Worm (Caenorhabditis elegans) whole organism, mixed stage, embryonic: ENCODE data around the gene srh-59.

ENCODE experiments used
- M03D4.4 ChIP-seq: sonication (generic microtip); optimal IDR thresholded peaks from 2 replicates; lab custom pipeline; 2017; ENCODE audit warnings: mild to moderate bottlenecking, missing genetic modification characterization, missing compliant biosample characterization
- bed-3 ChIP-seq: fragments of 200-800 bp; sonication (Bioruptor generic); optimal IDR thresholded peaks from 3 replicates; lab custom pipeline; 2018; ENCODE audit warnings: mild to moderate bottlenecking, missing genetic modification characterization, moderate library complexity, missing compliant biosample characterization
- blmp-1 ChIP-seq: fragments of 150-350 bp; optimal IDR thresholded peaks from 2 replicates; lab custom pipeline; 2014; ENCODE audit warnings: missing biosample characterization, missing genetic modification characterization
- ceh-39 ChIP-seq: fragments of 150-350 bp; optimal IDR thresholded peaks from 2 replicates; lab custom pipeline; 2014; ENCODE audit warnings: missing biosample characterization, missing genetic modification characterization
- ceh-83 ChIP-seq: fragments of 200-800 bp; sonication (Bioruptor generic); optimal IDR thresholded peaks from 2 replicates; lab custom pipeline; 2018; ENCODE audit warnings: mild to moderate bottlenecking, missing genetic modification characterization, missing compliant biosample characterization
- ces-1 ChIP-seq: fragments of 150-350 bp; optimal IDR thresholded peaks from 2 replicates; lab custom pipeline; 2014; ENCODE audit warnings: missing biosample characterization, missing genetic modification reagents, missing genetic modification characterization
- cnd-1 ChIP-seq: fragments of 200-800 bp; sonication (Bioruptor generic); optimal IDR thresholded peaks from 2 replicates; lab custom pipeline; 2018; ENCODE audit warnings: mild to moderate bottlenecking, missing genetic modification characterization, missing compliant biosample characterization
- drap-1 ChIP-seq: fragments of 200-800 bp; sonication (Bioruptor generic); optimal IDR thresholded peaks from 3 replicates; lab custom pipeline; 2018; ENCODE audit warnings: mild to moderate bottlenecking, missing genetic modification characterization, missing compliant biosample characterization
- elt-3 ChIP-seq: fragments of 150-350 bp; optimal IDR thresholded peaks from 2 replicates; lab custom pipeline; 2014; ENCODE audit warnings: missing biosample characterization, missing genetic modification characterization
- flh-1 ChIP-seq: fragments of 200-800 bp; sonication (Bioruptor generic); optimal IDR thresholded peaks from 2 replicates; lab custom pipeline; 2018; ENCODE audit warnings: mild to moderate bottlenecking, missing genetic modification characterization, moderate library complexity, missing compliant biosample characterization
- ham-2 ChIP-seq: fragments of 200-800 bp; sonication (Bioruptor generic); optimal IDR thresholded peaks from 2 replicates; lab custom pipeline; 2018; ENCODE audit warnings: mild to moderate bottlenecking, missing genetic modification characterization, missing compliant biosample characterization
- hlh-1 ChIP-seq: fragments of 150-350 bp; optimal IDR thresholded peaks from 2 replicates; lab custom pipeline; 2014; ENCODE audit warnings: missing biosample characterization, missing genetic modification reagents, missing genetic modification characterization
- lin-13 ChIP-seq: fragments of 150-350 bp; optimal IDR thresholded peaks from 2 replicates; lab custom pipeline; 2014; ENCODE audit warnings: missing biosample characterization, missing genetic modification characterization
- lin-32 ChIP-seq: fragments of 200-800 bp; sonication (Bioruptor generic); optimal IDR thresholded peaks from 2 replicates; lab custom pipeline; 2018; ENCODE audit warnings: mild to moderate bottlenecking, missing genetic modification characterization, missing compliant biosample characterization
- lsy-2 ChIP-seq: fragments of 150-350 bp; optimal IDR thresholded peaks from 2 replicates; lab custom pipeline; 2014; ENCODE audit warnings: missing biosample characterization, missing genetic modification characterization
- mab-5 ChIP-seq: fragments of 150-350 bp; optimal IDR thresholded peaks from 2 replicates; lab custom pipeline; 2014; ENCODE audit warnings: missing biosample characterization, missing genetic modification characterization
- mep-1 ChIP-seq: fragments of 150-350 bp; optimal IDR thresholded peaks from 2 replicates; lab custom pipeline; 2017; ENCODE audit warnings: missing biosample characterization, missing genetic modification reagents, missing genetic modification characterization, inconsistent platforms
- mls-2 ChIP-seq: sonication (generic microtip); optimal IDR thresholded peaks from 2 replicates; lab custom pipeline; 2016; ENCODE audit warnings: mild to moderate bottlenecking, missing genetic modification characterization, moderate library complexity, missing compliant biosample characterization
- nhr-12 ChIP-seq: fragments of 150-350 bp; optimal IDR thresholded peaks from 2 replicates; lab custom pipeline; 2014; ENCODE audit warnings: missing biosample characterization, missing genetic modification characterization
- nhr-2 ChIP-seq: fragments of 150-350 bp; optimal IDR thresholded peaks from 2 replicates; lab custom pipeline; 2014; ENCODE audit warnings: missing biosample characterization, missing genetic modification characterization
- nhr-237 ChIP-seq: fragments of 150-350 bp; optimal IDR thresholded peaks from 2 replicates; lab custom pipeline; 2014; ENCODE audit warnings: missing biosample characterization, missing genetic modification characterization
- nhr-28 ChIP-seq: fragments of 150-350 bp; optimal IDR thresholded peaks from 2 replicates; lab custom pipeline; 2014; ENCODE audit warnings: missing biosample characterization, missing genetic modification characterization
- sem-2 ChIP-seq: fragments of 200-800 bp; sonication (Bioruptor generic); optimal IDR thresholded peaks from 2 replicates; lab custom pipeline; 2018; ENCODE audit warnings: mild to moderate bottlenecking, missing genetic modification characterization, missing compliant biosample characterization
- sptf-1 ChIP-seq: sonication (generic microtip); optimal IDR thresholded peaks from 2 replicates; lab custom pipeline; 2017; ENCODE audit warnings: mild to moderate bottlenecking, missing genetic modification characterization, moderate library complexity, missing compliant biosample characterization
- tbx-8 ChIP-seq: fragments of 200-800 bp; sonication (Bioruptor generic); optimal IDR thresholded peaks from 2 replicates; lab custom pipeline; 2018; ENCODE audit warnings: mild to moderate bottlenecking, missing genetic modification characterization, moderate library complexity, missing compliant biosample characterization
- unc-120 ChIP-seq: sonication (generic microtip); optimal IDR thresholded peaks from 2 replicates; lab custom pipeline; 2017; ENCODE audit warnings: missing genetic modification characterization, missing compliant biosample characterization; ENCODE audit not compliant: poor library complexity, severe bottlenecking
- unc-39 ChIP-seq: fragments of 150-350 bp; optimal IDR thresholded peaks from 2 replicates; lab custom pipeline; 2014; ENCODE audit warnings: missing biosample characterization, missing genetic modification characterization
- unc-62 ChIP-seq: fragments of 150-350 bp; optimal IDR thresholded peaks from 2 replicates; lab custom pipeline; 2014; ENCODE audit warnings: missing biosample characterization, missing genetic modification reagents, missing genetic modification characterization
- zip-8 ChIP-seq: fragments of 150-350 bp; optimal IDR thresholded peaks from 2 replicates; lab custom pipeline; 2014; ENCODE audit warnings: missing biosample characterization, missing genetic modification characterization
- ztf-11 ChIP-seq: fragments of 150-350 bp; optimal IDR thresholded peaks from 2 replicates; lab custom pipeline; 2014; ENCODE audit warnings: missing biosample characterization, missing genetic modification characterization

Gene srh-59

DNA sequence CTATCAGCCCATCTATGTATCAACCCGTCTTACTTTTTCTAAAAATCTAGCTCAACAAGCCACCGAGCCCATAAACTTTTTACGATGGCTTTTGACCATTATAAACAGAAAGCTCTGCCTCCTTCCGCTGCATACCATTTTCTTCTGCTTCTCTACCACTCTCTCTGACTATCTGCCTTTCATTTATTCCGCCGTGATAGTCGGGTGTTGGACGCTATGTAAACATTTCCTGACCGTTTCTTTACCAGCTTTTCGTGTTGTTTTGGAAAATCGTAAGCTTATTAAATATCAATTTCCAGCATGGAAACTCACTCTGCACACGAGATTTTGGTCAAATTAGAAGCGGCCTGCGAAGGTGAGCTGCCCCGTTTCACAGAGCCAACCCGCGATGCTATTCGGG lies 35.7 kb downstream of the srh-59 start, which contains the start of gene F40E12.1:
Gene F40E12.1, plus strand, starts transcription at position 301 of the 400 bp plus-strand sequence.
- no peak for TF ChIP-seq sptf-1 (tag; lab: Kevin White, UChicago)
- TF ChIP-seq ceh-39 (tag; lab: Kevin White, UChicago): no peak
- TF ChIP-seq nhr-237 (tag; lab: Kevin White, UChicago): no peak
- TF ChIP-seq ham-2 (GFP tag; lab: Kevin White, UChicago): no peak
- TF ChIP-seq unc-39 (tag; lab: Kevin White, UChicago): no peak
- no peak for TF ChIP-seq flh-1
- TF ChIP-seq lin-32 (GFP tag; lab: Kevin White, UChicago): no peak
- TF ChIP-seq ceh-83 (GFP tag; lab: Kevin White, UChicago): no peak

DNA sequence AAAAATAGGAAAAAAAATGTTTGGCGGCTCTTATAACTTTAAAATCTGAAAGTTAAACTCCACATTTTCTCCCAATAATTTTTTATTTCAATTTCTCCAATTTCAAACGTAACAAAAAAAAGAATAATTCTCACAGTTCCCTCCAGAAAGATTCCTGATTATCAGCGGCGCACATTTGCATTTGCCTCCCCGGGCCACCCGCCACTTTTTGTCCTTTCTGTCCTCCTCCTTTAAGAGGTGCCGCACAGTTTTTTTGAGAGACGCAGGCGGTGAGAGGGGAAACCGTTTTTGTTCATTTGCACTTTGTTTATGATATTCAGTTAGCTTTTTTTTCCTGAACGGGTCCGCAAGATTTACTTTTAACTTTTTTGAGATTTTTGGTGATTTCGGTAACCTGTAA lies 39.0 kb downstream of the srh-59 start:
- no peak for TF ChIP-seq elt-3 (tag; lab: Kevin White, UChicago)
- TF ChIP-seq mep-1: peak; percentile 17

DNA sequence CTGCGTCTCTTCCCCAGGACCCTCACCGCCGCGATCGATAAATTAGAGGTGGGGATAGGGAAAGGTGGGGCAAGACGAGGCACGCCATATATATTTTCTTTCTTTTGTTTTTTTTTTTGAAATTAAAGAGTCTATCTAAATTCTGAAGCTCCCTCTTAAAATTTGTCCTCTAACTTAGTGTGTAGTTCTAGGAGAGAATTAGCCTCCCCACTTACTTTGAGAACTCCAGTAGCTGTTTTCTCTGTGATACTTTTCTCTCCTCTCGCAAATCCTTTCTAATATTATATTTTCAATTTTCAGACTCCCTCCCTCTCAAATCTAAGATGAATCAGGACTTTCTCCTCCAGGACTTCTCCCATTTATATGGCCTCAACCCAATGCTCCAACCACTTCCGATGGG lies 40.2 kb downstream of the srh-59 start, which contains the start of gene M151.7:
Gene M151.7, plus strand, starts transcription at position 301 of the 400 bp plus-strand sequence.
- no peak for TF ChIP-seq flh-1
- no peak for TF ChIP-seq bed-3 (GFP tag; lab: Kevin White, UChicago)
- no peak for TF ChIP-seq blmp-1 (tag; lab: Kevin White, UChicago)
- no peak for TF ChIP-seq nhr-12 (tag; lab: Kevin White, UChicago)
- TF ChIP-seq ham-2 (GFP tag; lab: Kevin White, UChicago): no peak
- no peak for TF ChIP-seq elt-3 (tag; lab: Kevin White, UChicago)
- TF ChIP-seq nhr-2 (tag; lab: Kevin White, UChicago): no peak
- no peak for TF ChIP-seq ztf-11 (tag; lab: Kevin White, UChicago)
- no peak for TF ChIP-seq ceh-39 (tag; lab: Kevin White, UChicago)
- TF ChIP-seq drap-1 (GFP tag; lab: Kevin White, UChicago): no peak
- no peak for TF ChIP-seq lin-13 (tag; lab: Kevin White, UChicago)
- no peak for TF ChIP-seq hlh-1 (tag; lab: Kevin White, UChicago)
- no peak for TF ChIP-seq unc-62 (GFP tag; lab: Kevin White, UChicago)
- no peak for TF ChIP-seq mab-5 (tag; lab: Kevin White, UChicago)
- no peak for TF ChIP-seq tbx-8 (GFP tag; lab: Kevin White, UChicago)
- no peak for TF ChIP-seq mep-1
- no peak for TF ChIP-seq nhr-28 (tag; lab: Kevin White, UChicago)
- TF ChIP-seq lsy-2 (tag; lab: Kevin White, UChicago): no peak
- TF ChIP-seq mls-2: no peak
- TF ChIP-seq unc-120 (tag; lab: Kevin White, UChicago): no peak

DNA sequence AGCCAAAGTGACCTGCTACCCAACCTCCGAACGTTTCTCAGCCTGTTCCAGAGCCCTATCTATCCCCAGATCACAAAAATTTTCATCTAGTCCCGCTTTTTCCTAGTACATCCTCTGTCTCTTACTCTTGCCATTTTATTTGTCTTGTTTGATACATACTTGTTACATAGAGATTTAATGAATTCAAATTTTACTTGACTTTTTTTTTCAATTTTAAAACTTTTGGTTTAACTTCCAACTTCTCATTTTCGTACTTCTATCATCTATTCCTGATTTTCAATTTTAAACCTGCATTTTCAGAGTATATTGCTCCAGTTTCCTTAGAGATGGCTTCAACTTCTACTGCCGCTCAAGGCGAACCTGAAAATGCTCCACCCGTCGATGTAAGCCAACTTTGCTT lies 45.0 kb downstream of the srh-59 start, which contains the start of gene M151.3:
Gene M151.3, plus strand, starts transcription at position 301 of the 400 bp plus-strand sequence.
- TF ChIP-seq bed-3 (GFP tag; lab: Kevin White, UChicago): no peak
- no peak for TF ChIP-seq nhr-237 (tag; lab: Kevin White, UChicago)
- TF ChIP-seq ztf-11 (tag; lab: Kevin White, UChicago): no peak
- no peak for TF ChIP-seq unc-120 (tag; lab: Kevin White, UChicago)
- TF ChIP-seq lin-13 (tag; lab: Kevin White, UChicago): no peak
- no peak for TF ChIP-seq tbx-8 (GFP tag; lab: Kevin White, UChicago)
- no peak for TF ChIP-seq mab-5 (tag; lab: Kevin White, UChicago)
- no peak for TF ChIP-seq ces-1 (GFP tag; lab: Kevin White, UChicago)
- TF ChIP-seq lsy-2 (tag; lab: Kevin White, UChicago): no peak
- no peak for TF ChIP-seq ham-2 (GFP tag; lab: Kevin White, UChicago)
- no peak for TF ChIP-seq zip-8 (tag; lab: Kevin White, UChicago)
- TF ChIP-seq cnd-1 (tag; lab: Kevin White, UChicago): no peak
- TF ChIP-seq sptf-1 (tag; lab: Kevin White, UChicago): no peak

DNA sequence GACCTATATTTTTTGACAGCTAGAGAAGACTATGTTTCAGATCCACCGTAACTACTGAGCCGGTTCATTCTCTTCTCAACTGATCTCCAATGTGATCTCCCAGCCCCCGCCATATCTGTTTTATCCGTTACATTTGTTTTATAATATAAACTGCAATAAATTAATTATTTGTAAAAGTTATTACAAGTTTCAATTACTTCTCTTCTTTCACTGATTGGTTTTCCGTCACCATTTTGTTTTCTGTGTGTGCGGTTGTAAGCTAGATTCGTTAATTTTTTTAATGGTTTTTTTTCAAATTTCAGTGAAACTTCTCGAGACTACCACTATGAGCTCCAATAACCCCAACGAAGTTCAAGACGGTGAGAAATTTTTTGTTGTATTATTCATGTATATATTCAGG lies 49.0 kb downstream of the srh-59 start, which contains the start of gene M151.2:
Gene M151.2, plus strand, starts transcription at position 301 of the 400 bp plus-strand sequence.
- TF ChIP-seq M03D4.4 (tag; lab: Kevin White, UChicago) (no peak), ceh-39 (tag; lab: Kevin White, UChicago) (no peak), mls-2 (no peak), blmp-1 (tag; lab: Kevin White, UChicago) (no peak), lin-32 (GFP tag; lab: Kevin White, UChicago) (no peak), elt-3 (tag; lab: Kevin White, UChicago) (no peak), nhr-12 (tag; lab: Kevin White, UChicago) (no peak), drap-1 (GFP tag; lab: Kevin White, UChicago) (no peak), hlh-1 (tag; lab: Kevin White, UChicago) (no peak), ham-2 (GFP tag; lab: Kevin White, UChicago) (no peak), tbx-8 (GFP tag; lab: Kevin White, UChicago) (no peak), lin-13 (tag; lab: Kevin White, UChicago) (no peak), sem-2 (GFP tag; lab: Kevin White, UChicago) (no peak), cnd-1 (tag; lab: Kevin White, UChicago) (no peak), bed-3 (GFP tag; lab: Kevin White, UChicago) (no peak), mep-1 (no peak), lsy-2 (tag; lab: Kevin White, UChicago) (no peak)
